Fruit fly (Drosophila melanogaster) whole organism, embryonic: ENCODE results near the gene CG32639.
A peak's percentile ranks its signal among the peaks of the same experiment; 100 is the strongest.

Experiments used
- Atf3 ChIP-seq: fragments of 200-800 bp; sonication (Bioruptor generic); optimal IDR thresholded peaks from 3 replicates; lab custom pipeline; 2016; ENCODE audit warnings: missing biosample characterization, missing genetic modification characterization
- Awh ChIP-seq: fragments of 200-800 bp; sonication (Bioruptor generic); IDR thresholded peaks from 2 replicates; pipeline ENCODE4, ENCODE4 v1.3.6; 2022; ENCODE audit warnings: missing biosample characterization, missing genetic modification characterization
- BtbVII ChIP-seq: fragments of 200-800 bp; sonication (Bioruptor generic); optimal IDR thresholded peaks from 3 replicates; lab custom pipeline; 2017; ENCODE audit warnings: missing biosample characterization, mild to moderate bottlenecking, missing genetic modification characterization
- C15 ChIP-seq: fragments of 200-800 bp; sonication (Bioruptor generic); IDR thresholded peaks from 3 replicates; pipeline ENCODE4 v1.3.6; 2022; ENCODE audit warnings: missing biosample characterization, missing genetic modification characterization
- CG10274 ChIP-seq: fragments of 200-800 bp; sonication (Bioruptor generic); optimal IDR thresholded peaks from 3 replicates; lab custom pipeline; 2017; ENCODE audit warnings: missing biosample characterization, mild to moderate bottlenecking, missing genetic modification characterization
- CG12299 ChIP-seq: fragments of 200-800 bp; sonication (Bioruptor generic); optimal IDR thresholded peaks from 2 replicates; lab custom pipeline; 2018; ENCODE audit warnings: missing biosample characterization, mild to moderate bottlenecking, missing genetic modification characterization
- CG1233 ChIP-seq: fragments of 200-800 bp; sonication (Bioruptor generic); optimal IDR thresholded peaks from 4 replicates; lab custom pipeline; 2018; ENCODE audit warnings: missing biosample characterization, mild to moderate bottlenecking, missing genetic modification characterization
- CG12391 ChIP-seq: fragments of 200-800 bp; sonication (Bioruptor generic); optimal IDR thresholded peaks from 3 replicates; lab custom pipeline; 2018; ENCODE audit warnings: missing biosample characterization, mild to moderate bottlenecking, missing genetic modification characterization, moderate library complexity
- CG13775 ChIP-seq: fragments of 200-800 bp; sonication (Bioruptor generic); optimal IDR thresholded peaks from 3 replicates; lab custom pipeline; 2017; ENCODE audit warnings: missing biosample characterization, mild to moderate bottlenecking, missing genetic modification characterization
- CG13894 ChIP-seq: fragments of 200-800 bp; sonication (Bioruptor generic); optimal IDR thresholded peaks from 3 replicates; lab custom pipeline; 2018; ENCODE audit warnings: missing biosample characterization, mild to moderate bottlenecking, missing genetic modification characterization, moderate library complexity
- CG18619 ChIP-seq: fragments of 200-800 bp; sonication (Bioruptor generic); optimal IDR thresholded peaks from 3 replicates; lab custom pipeline; 2017; ENCODE audit warnings: missing biosample characterization, mild to moderate bottlenecking, missing genetic modification characterization
- CG2116 ChIP-seq: fragments of 200-800 bp; sonication (Bioruptor generic); optimal IDR thresholded peaks from 3 replicates; lab custom pipeline; 2018; ENCODE audit warnings: missing biosample characterization, mild to moderate bottlenecking, missing genetic modification characterization
- CG2120 ChIP-seq: fragments of 200-800 bp; sonication (Bioruptor generic); optimal IDR thresholded peaks from 3 replicates; lab custom pipeline; 2016; ENCODE audit warnings: missing biosample characterization, missing genetic modification characterization
- CG3065 ChIP-seq: fragments of 200-800 bp; sonication (Bioruptor generic); optimal IDR thresholded peaks from 2 replicates; lab custom pipeline; 2016; ENCODE audit warnings: missing biosample characterization, missing genetic modification characterization
- CG3847 ChIP-seq: fragments of 200-800 bp; sonication (Bioruptor generic); IDR thresholded peaks from 2 replicates; pipeline ENCODE4 v1.3.6; 2022; ENCODE audit warnings: missing biosample characterization, missing genetic modification characterization
- CG4854 ChIP-seq: fragments of 200-800 bp; sonication (Bioruptor generic); optimal IDR thresholded peaks from 2 replicates; lab custom pipeline; 2016; ENCODE audit warnings: missing biosample characterization, missing genetic modification characterization, inconsistent platforms
- CG7786 ChIP-seq: fragments of 200-800 bp; sonication (Bioruptor generic); optimal IDR thresholded peaks from 2 replicates; lab custom pipeline; 2016; ENCODE audit warnings: missing biosample characterization, missing genetic modification characterization
- Dbx ChIP-seq: fragments of 200-800 bp; sonication (Bioruptor generic); IDR thresholded peaks from 3 replicates; pipeline ENCODE4 v1.3.6; 2022; ENCODE audit warnings: missing biosample characterization, missing genetic modification characterization
- Doc2 ChIP-seq: fragments of 200-800 bp; sonication (Bioruptor generic); IDR thresholded peaks from 2 replicates; pipeline ENCODE4 v1.3.6; 2022; ENCODE audit warnings: missing biosample characterization, missing genetic modification characterization
- E2f2 ChIP-seq: fragments of 200-800 bp; sonication (Bioruptor generic); IDR thresholded peaks from 2 replicates; pipeline ENCODE4 v1.3.6; 2022; ENCODE audit warnings: missing biosample characterization, missing genetic modification characterization
- Gug ChIP-seq: fragments of 200-800 bp; sonication (Bioruptor generic); IDR thresholded peaks from 4 replicates; pipeline ENCODE4 v1.3.6; 2022; ENCODE audit warnings: missing biosample characterization, missing genetic modification characterization
- HLH3B ChIP-seq: fragments of 200-800 bp; sonication (Bioruptor generic); IDR thresholded peaks from 2 replicates; pipeline ENCODE4 v1.3.6; 2022; ENCODE audit warnings: missing biosample characterization, missing genetic modification characterization
- Hey ChIP-seq: fragments of 200-800 bp; sonication (Bioruptor generic); optimal IDR thresholded peaks from 3 replicates; lab custom pipeline; 2018; ENCODE audit warnings: missing biosample characterization, mild to moderate bottlenecking, missing genetic modification characterization
- Hr3 ChIP-seq: fragments of 200-800 bp; sonication (Bioruptor generic); optimal IDR thresholded peaks from 3 replicates; lab custom pipeline; 2016; ENCODE audit warnings: missing biosample characterization, missing genetic modification characterization
- MTF-1 ChIP-seq: fragments of 200-800 bp; sonication (Bioruptor generic); optimal IDR thresholded peaks from 2 replicates; lab custom pipeline; 2018; ENCODE audit warnings: missing biosample characterization, mild to moderate bottlenecking, missing genetic modification characterization, borderline replicate concordance
- Med ChIP-seq: fragments of 200-800 bp; sonication (Bioruptor generic); peaks from one replicate; lab custom pipeline; 2016; ENCODE audit warnings: missing biosample characterization, missing genetic modification characterization, mild to moderate bottlenecking, inconsistent platforms, moderate library complexity
- NK7.1 ChIP-seq: fragments of 200-800 bp; sonication (Bioruptor generic); optimal IDR thresholded peaks from 3 replicates; lab custom pipeline; 2016; ENCODE audit warnings: missing biosample characterization, missing genetic modification characterization
- Rx ChIP-seq: fragments of 200-800 bp; sonication (Bioruptor generic); IDR thresholded peaks from 2 replicates; pipeline ENCODE4 v1.3.6; 2022; ENCODE audit warnings: missing biosample characterization, missing genetic modification characterization
- Sox100B ChIP-seq: fragments of 200-800 bp; sonication (Bioruptor generic); optimal IDR thresholded peaks from 3 replicates; lab custom pipeline; 2018; ENCODE audit warnings: missing biosample characterization, mild to moderate bottlenecking, missing genetic modification characterization
- Trl ChIP-seq, 3 experiments: fragments of >200 bp in 2 of 3; fragments of 200-800 bp in 1 of 3; sonication (Bioruptor generic) in 1 of 3; optimal IDR thresholded peaks; 2 replicates in 1 of 3; 3 replicates in 2 of 3; lab custom pipeline; 2016 to 2017; ENCODE audit warnings: missing biosample characterization in 1 of 3, missing genetic modification characterization in 1 of 3
- ato ChIP-seq: fragments of 200-800 bp; sonication (Bioruptor generic); IDR thresholded peaks from 2 replicates; pipeline ENCODE4 v1.3.6; 2022; ENCODE audit warnings: missing biosample characterization, missing genetic modification characterization; ENCODE audit not compliant: partially characterized antibody
- cas ChIP-seq: fragments of 200-800 bp; sonication (Bioruptor generic); IDR thresholded peaks from 2 replicates; pipeline ENCODE4 v1.3.6; 2022; ENCODE audit warnings: missing biosample characterization, missing genetic modification characterization
- da ChIP-seq: fragments of 200-800 bp; sonication (Bioruptor generic); optimal IDR thresholded peaks from 2 replicates; lab custom pipeline; 2016; ENCODE audit warnings: missing biosample characterization, missing genetic modification characterization
- dpn ChIP-seq, 2 experiments: fragments of 200-800 bp; sonication (Bioruptor generic); optimal IDR thresholded peaks; 3 replicates each; lab custom pipeline; 2016; ENCODE audit warnings: missing biosample characterization in 2 of 2, missing genetic modification characterization in 2 of 2
- fd64A ChIP-seq: fragments of 200-800 bp; sonication (Bioruptor generic); optimal IDR thresholded peaks from 3 replicates; lab custom pipeline; 2018; ENCODE audit warnings: missing biosample characterization, mild to moderate bottlenecking, missing genetic modification characterization
- hb ChIP-seq: fragments of 200-800 bp; sonication (Bioruptor generic); IDR thresholded peaks from 3 replicates; pipeline ENCODE4 v1.3.6; 2022; ENCODE audit warnings: missing biosample characterization, missing genetic modification characterization; ENCODE audit not compliant: partially characterized antibody
- hkb ChIP-seq, 2 experiments: fragments of 200-800 bp in 1 of 2; fragments of >200 bp in 1 of 2; sonication (Bioruptor generic) in 1 of 2; IDR thresholded peaks in 1 of 2; optimal IDR thresholded peaks in 1 of 2; 2 replicates each; pipeline versions ENCODE4 v1.3.6 to Lab custom; 2017 to 2022; ENCODE audit warnings: missing biosample characterization in 1 of 2, missing genetic modification characterization in 1 of 2
- lbe ChIP-seq: fragments of 200-800 bp; sonication (Bioruptor generic); optimal IDR thresholded peaks from 2 replicates; lab custom pipeline; 2016; ENCODE audit warnings: missing biosample characterization, mild to moderate bottlenecking, missing genetic modification characterization
- lilli ChIP-seq: fragments of 200-800 bp; sonication (Bioruptor generic); optimal IDR thresholded peaks from 3 replicates; lab custom pipeline; 2016; ENCODE audit warnings: missing biosample characterization, missing genetic modification characterization
- odd ChIP-seq: fragments of 200-800 bp; sonication (Bioruptor generic); optimal IDR thresholded peaks from 2 replicates; lab custom pipeline; 2017; ENCODE audit warnings: missing biosample characterization, mild to moderate bottlenecking, missing genetic modification characterization
- org-1 ChIP-seq: fragments of 200-800 bp; sonication (Bioruptor generic); optimal IDR thresholded peaks from 2 replicates; lab custom pipeline; 2017; ENCODE audit warnings: missing biosample characterization, missing genetic modification characterization
- salm ChIP-seq: fragments of 200-800 bp; sonication (Bioruptor generic); optimal IDR thresholded peaks from 2 replicates; lab custom pipeline; 2018; ENCODE audit warnings: missing biosample characterization, mild to moderate bottlenecking, missing genetic modification characterization
- seq ChIP-seq: fragments of 200-800 bp; sonication (Bioruptor generic); IDR thresholded peaks from 2 replicates; pipeline ENCODE4 v1.3.6; 2022; ENCODE audit warnings: missing biosample characterization, missing genetic modification characterization
- sima ChIP-seq: fragments of 200-800 bp; sonication (Bioruptor generic); optimal IDR thresholded peaks from 2 replicates; lab custom pipeline; 2016; ENCODE audit warnings: missing biosample characterization, missing genetic modification characterization
- sqz ChIP-seq: fragments of 200-800 bp; sonication (Bioruptor generic); optimal IDR thresholded peaks from 3 replicates; lab custom pipeline; 2018; ENCODE audit warnings: missing biosample characterization, mild to moderate bottlenecking, missing genetic modification characterization
- sr ChIP-seq: fragments of 200-800 bp; sonication (Bioruptor generic); IDR thresholded peaks from 3 replicates; pipeline ENCODE4 v1.3.6; 2022; ENCODE audit warnings: missing biosample characterization, missing genetic modification characterization
- tin ChIP-seq: fragments of 200-800 bp; sonication (Bioruptor generic); optimal IDR thresholded peaks from 3 replicates; lab custom pipeline; 2016; ENCODE audit warnings: missing biosample characterization, missing genetic modification characterization
- unc-4 ChIP-seq: fragments of 200-800 bp; sonication (Bioruptor generic); IDR thresholded peaks from 2 replicates; pipeline ENCODE4 v1.3.6; 2022; ENCODE audit warnings: missing biosample characterization, missing genetic modification characterization; ENCODE audit not compliant: partially characterized antibody
- usp ChIP-seq: fragments of >200 bp; optimal IDR thresholded peaks from 2 replicates; lab custom pipeline; 2017; ENCODE audit warnings: missing biosample characterization, missing genetic modification characterization
- yki ChIP-seq: fragments of >200 bp; optimal IDR thresholded peaks from 3 replicates; lab custom pipeline; 2018
- zfh1 ChIP-seq: fragments of 200-800 bp; sonication (Bioruptor generic); IDR thresholded peaks from 3 replicates; pipeline ENCODE4 v1.3.6; 2022; ENCODE audit warnings: missing biosample characterization, missing genetic modification characterization

The CG32639 gene

DNA sequence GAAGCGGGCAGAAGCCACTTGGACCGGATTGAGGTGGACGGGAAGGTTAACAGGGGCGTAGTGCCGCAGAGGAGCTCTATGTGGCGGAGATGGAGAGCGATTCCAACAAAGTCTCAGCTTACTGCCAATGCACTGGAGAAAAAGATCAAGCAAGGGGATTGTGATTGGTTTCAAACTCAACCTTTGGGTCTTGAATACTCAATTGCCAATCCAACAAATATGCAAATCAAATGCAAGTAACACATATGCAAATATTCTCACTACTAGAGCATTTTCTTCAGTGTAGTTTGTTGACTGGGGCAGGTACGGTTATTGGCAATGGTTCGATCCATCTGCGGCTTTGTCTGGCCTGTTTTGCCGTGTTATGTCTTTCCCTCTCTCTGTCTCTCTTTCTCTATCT, 14.9 kb upstream of the CG32639 start (continued):
- TF ChIP-seq CG18619, result peak; percentile 45
- TF ChIP-seq Gug, result peak; percentile 74
- peak; percentile 25 for TF ChIP-seq CG3065 (GFP tag; lab: Kevin White, UChicago)
- TF ChIP-seq fd64A (GFP tag; lab: Kevin White, UChicago), result peak; percentile 56
- TF ChIP-seq lilli, result peak; percentile 89
- no peak for TF ChIP-seq CG12299
- TF ChIP-seq zfh1 (GFP tag; lab: Robert Waterston, UW), result peak; percentile 79
- peak; percentile 66 for TF ChIP-seq Awh (GFP tag; lab: Robert Waterston, UW)
- TF ChIP-seq hb (GFP tag; lab: Robert Waterston, UW), result no peak
- no peak for TF ChIP-seq C15
- peak; percentile 75 for TF ChIP-seq tin (GFP tag; lab: Kevin White, UChicago)
- TF ChIP-seq da, result peak; percentile 34
- peak; percentile 89 for TF ChIP-seq lbe (GFP tag; lab: Kevin White, UChicago)
- peak; percentile 28 for TF ChIP-seq odd (GFP tag; lab: Kevin White, UChicago)
- peak; percentile 81 for TF ChIP-seq HLH3B (GFP tag; lab: Robert Waterston, UW)
- TF ChIP-seq BtbVII (GFP tag; lab: Kevin White, UChicago), result peak; percentile 61
- TF ChIP-seq Hey (tag; lab: Kevin White, UChicago), result no peak
- peak; percentile 59 for TF ChIP-seq Hr3
- peak; percentile 68; the same call in 1 of the 3 replicates for TF ChIP-seq sr (GFP tag; lab: Robert Waterston, UW)
- no peak for TF ChIP-seq hkb (optimal IDR thresholded peaks at IDR 0.05; lab: Kevin White, UChicago)
- peak; percentile 75 for TF ChIP-seq hkb (GFP tag; IDR thresholded peaks at IDR 0.05; lab: Robert Waterston, UW)
- TF ChIP-seq CG3847 (GFP tag; lab: Robert Waterston, UW), result peak; percentile 55
- TF ChIP-seq dpn (GFP tag; optimal IDR thresholded peaks at IDR 0.05; lab: Kevin White, UChicago), result peak; percentile 85 to 86
- TF ChIP-seq Doc2, result peak; percentile 56
- peak; percentile 64 for TF ChIP-seq CG12391 (tag; lab: Kevin White, UChicago)
- peak; percentile 63 for TF ChIP-seq Atf3
- peak; percentile 43 for TF ChIP-seq Sox100B (GFP tag; lab: Kevin White, UChicago)
- no peak for TF ChIP-seq CG2116 (GFP tag; lab: Kevin White, UChicago)
- TF ChIP-seq CG13894 (tag; lab: Kevin White, UChicago), result no peak
- TF ChIP-seq CG10274 (GFP tag; lab: Kevin White, UChicago), result peak; percentile 49
- TF ChIP-seq seq, result peak; percentile 66
- TF ChIP-seq Trl (optimal IDR thresholded peaks at IDR 0.05; lab: Kevin White, UChicago), result no peak
- peak; percentile 86 for TF ChIP-seq Trl (GFP tag; optimal IDR thresholded peaks at IDR 0.05; lab: Kevin White, UChicago)
- peak; percentile 58 for TF ChIP-seq CG4854 (GFP tag; lab: Kevin White, UChicago)
- peak; percentile 70 for TF ChIP-seq CG1233
- TF ChIP-seq MTF-1 (GFP tag; lab: Kevin White, UChicago), result peak; percentile 45
- peak; percentile 78 for TF ChIP-seq Dbx
- peak; percentile 98 for TF ChIP-seq Med
- peak; percentile 44 for TF ChIP-seq salm (tag; lab: Kevin White, UChicago)
- TF ChIP-seq sqz (GFP tag; lab: Kevin White, UChicago), result no peak
- peak; percentile 55 for TF ChIP-seq NK7.1 (GFP tag; lab: Kevin White, UChicago)
- TF ChIP-seq CG2120 (GFP tag; lab: Kevin White, UChicago), result peak; percentile 77
- peak; percentile 33 for TF ChIP-seq CG13775
- 0 out of 2 replicates have a peak, but pooled peaks have one; percentile 24 for TF ChIP-seq cas (GFP tag; lab: Robert Waterston, UW)
- peak; percentile 77 for TF ChIP-seq org-1 (GFP tag; lab: Kevin White, UChicago)
- peak; percentile 53 for TF ChIP-seq E2f2
- no peak for TF ChIP-seq ato (GFP tag; lab: Robert Waterston, UW)
- no peak for TF ChIP-seq yki (lab: Kevin White, UChicago)
- TF ChIP-seq usp (GFP tag; lab: Kevin White, UChicago), result no peak
- TF ChIP-seq unc-4 (GFP tag; lab: Robert Waterston, UW), result no peak
- peak; percentile 71 for TF ChIP-seq CG7786 (GFP tag; lab: Kevin White, UChicago)
- TF ChIP-seq sima, result peak; percentile 14
- TF ChIP-seq Rx (GFP tag; lab: Robert Waterston, UW), result peak; percentile 78
